Fruit fly (Drosophila melanogaster) whole organism, embryonic: ENCODE data around the gene Vps4.

Experiments used
- Bgb ChIP-seq: fragments of 200-800 bp; sonication (Bioruptor generic); IDR thresholded peaks from 2 replicates; pipeline ENCODE4 v1.3.6; 2022; ENCODE audit warnings: missing biosample characterization, missing genetic modification characterization; ENCODE audit not compliant: partially characterized antibody
- CG10366 ChIP-seq: fragments of 200-800 bp; sonication (Bioruptor generic); IDR thresholded peaks from 2 replicates; pipeline ENCODE4 v1.3.6; 2022; ENCODE audit warnings: missing biosample characterization, missing genetic modification characterization
- CG10979 ChIP-seq: fragments of 200-800 bp; sonication (Bioruptor generic); optimal IDR thresholded peaks from 2 replicates; lab custom pipeline; 2018; ENCODE audit warnings: missing biosample characterization, mild to moderate bottlenecking, missing genetic modification characterization, moderate library complexity
- CG11398 ChIP-seq: fragments of 200-800 bp; sonication (Bioruptor generic); optimal IDR thresholded peaks from 2 replicates; lab custom pipeline; 2016; ENCODE audit warnings: missing biosample characterization, missing genetic modification characterization
- CG11723 ChIP-seq: fragments of 200-800 bp; sonication (Bioruptor generic); optimal IDR thresholded peaks from 2 replicates; lab custom pipeline; 2017; ENCODE audit warnings: missing biosample characterization, mild to moderate bottlenecking, missing genetic modification characterization
- CG12155 ChIP-seq: fragments of 200-800 bp; sonication (Bioruptor generic); optimal IDR thresholded peaks from 3 replicates; lab custom pipeline; 2016; ENCODE audit warnings: missing biosample characterization, missing genetic modification characterization
- CG12391 ChIP-seq: fragments of 200-800 bp; sonication (Bioruptor generic); optimal IDR thresholded peaks from 3 replicates; lab custom pipeline; 2018; ENCODE audit warnings: missing biosample characterization, mild to moderate bottlenecking, missing genetic modification characterization, moderate library complexity
- CG13775 ChIP-seq: fragments of 200-800 bp; sonication (Bioruptor generic); optimal IDR thresholded peaks from 3 replicates; lab custom pipeline; 2017; ENCODE audit warnings: missing biosample characterization, mild to moderate bottlenecking, missing genetic modification characterization
- CG14710 ChIP-seq: fragments of 200-800 bp; sonication (Bioruptor generic); optimal IDR thresholded peaks from 3 replicates; lab custom pipeline; 2019; ENCODE audit warnings: missing biosample characterization, mild to moderate bottlenecking, missing genetic modification characterization, moderate library complexity
- CG14965 ChIP-seq: fragments of 200-800 bp; sonication (Bioruptor generic); optimal IDR thresholded peaks from 2 replicates; lab custom pipeline; 2016; ENCODE audit warnings: missing biosample characterization, missing genetic modification characterization, borderline replicate concordance
- CG15269 ChIP-seq: fragments of 200-800 bp; sonication (Bioruptor generic); optimal IDR thresholded peaks from 2 replicates; lab custom pipeline; 2018; ENCODE audit warnings: missing biosample characterization, mild to moderate bottlenecking, missing genetic modification characterization, moderate library complexity
- CG15696 ChIP-seq: fragments of 200-800 bp; sonication (Bioruptor generic); optimal IDR thresholded peaks from 2 replicates; lab custom pipeline; 2019; ENCODE audit warnings: missing biosample characterization, mild to moderate bottlenecking, missing genetic modification characterization, moderate library complexity
- CG16815 ChIP-seq: fragments of 200-800 bp; sonication (Bioruptor generic); optimal IDR thresholded peaks from 3 replicates; lab custom pipeline; 2017; ENCODE audit warnings: missing biosample characterization, mild to moderate bottlenecking, missing genetic modification characterization
- CG17186 ChIP-seq: fragments of 200-800 bp; sonication (Bioruptor generic); optimal IDR thresholded peaks from 3 replicates; lab custom pipeline; 2017; ENCODE audit warnings: missing biosample characterization, missing genetic modification reagents, missing genetic modification characterization
- CG17328 ChIP-seq: fragments of 200-800 bp; sonication (Bioruptor generic); IDR thresholded peaks from 2 replicates; pipeline ENCODE4 v1.3.6; 2022; ENCODE audit warnings: missing biosample characterization, missing genetic modification characterization
- CG17361 ChIP-seq: fragments of 200-800 bp; sonication (Bioruptor generic); IDR thresholded peaks from 3 replicates; pipeline ENCODE4 v1.3.6; 2022; ENCODE audit warnings: missing biosample characterization, missing genetic modification characterization
- CG1832 ChIP-seq: fragments of 200-800 bp; sonication (Bioruptor generic); optimal IDR thresholded peaks from 2 replicates; lab custom pipeline; 2017; ENCODE audit warnings: missing biosample characterization, mild to moderate bottlenecking, missing genetic modification characterization, inconsistent platforms
- CG30020 ChIP-seq: fragments of 200-800 bp; optimal IDR thresholded peaks from 2 replicates; lab custom pipeline; 2019; ENCODE audit warnings: missing biosample characterization, mild to moderate bottlenecking, missing genetic modification characterization, moderate library complexity
- CG3281 ChIP-seq: fragments of 200-800 bp; sonication (Bioruptor generic); optimal IDR thresholded peaks from 3 replicates; lab custom pipeline; 2017; ENCODE audit warnings: missing biosample characterization, mild to moderate bottlenecking, missing genetic modification characterization
- CG3847 ChIP-seq: fragments of 200-800 bp; sonication (Bioruptor generic); IDR thresholded peaks from 2 replicates; pipeline ENCODE4 v1.3.6; 2022; ENCODE audit warnings: missing biosample characterization, missing genetic modification characterization
- CG42726 ChIP-seq: fragments of 200-800 bp; sonication (Bioruptor generic); IDR thresholded peaks from 2 replicates; pipeline ENCODE4 v1.3.6; 2022; ENCODE audit warnings: missing biosample characterization, missing genetic modification characterization; ENCODE audit not compliant: partially characterized antibody
- CG4282 ChIP-seq: fragments of 200-800 bp; sonication (Bioruptor generic); optimal IDR thresholded peaks from 2 replicates; lab custom pipeline; 2016; ENCODE audit warnings: missing biosample characterization, missing genetic modification characterization
- CG6254 ChIP-seq: fragments of 200-800 bp; sonication (Bioruptor generic); optimal IDR thresholded peaks from 3 replicates; lab custom pipeline; 2017; ENCODE audit warnings: mild to moderate bottlenecking, missing biosample characterization, missing genetic modification reagents, missing genetic modification characterization
- CG7372 ChIP-seq: fragments of 200-800 bp; sonication (Bioruptor generic); IDR thresholded peaks from 2 replicates; pipeline ENCODE4 v1.3.6; 2022; ENCODE audit warnings: missing biosample characterization, missing genetic modification characterization
- CG7839 ChIP-seq: fragments of 200-800 bp; sonication (Bioruptor generic); optimal IDR thresholded peaks from 3 replicates; lab custom pipeline; 2018; ENCODE audit warnings: missing biosample characterization, mild to moderate bottlenecking, missing genetic modification characterization, moderate library complexity
- CG8924 ChIP-seq: fragments of 200-800 bp; optimal IDR thresholded peaks from 3 replicates; lab custom pipeline; 2019; ENCODE audit warnings: missing biosample characterization, mild to moderate bottlenecking, missing genetic modification characterization, moderate library complexity
- CoRest ChIP-seq: fragments of 200-800 bp; sonication (Bioruptor generic); optimal IDR thresholded peaks from 3 replicates; lab custom pipeline; 2018; ENCODE audit warnings: missing biosample characterization, mild to moderate bottlenecking, missing genetic modification characterization, moderate library complexity
- D19A ChIP-seq: fragments of 200-800 bp; optimal IDR thresholded peaks from 3 replicates; lab custom pipeline; 2019; ENCODE audit warnings: missing biosample characterization, mild to moderate bottlenecking, missing genetic modification characterization, moderate library complexity
- Dfd ChIP-seq, 2 experiments: fragments of >200 bp; optimal IDR thresholded peaks; 2 replicates each; lab custom pipeline; 2017; ENCODE audit warnings: missing biosample characterization in 2 of 2, missing genetic modification characterization in 2 of 2
- Dll ChIP-seq: fragments of 200-800 bp; sonication (Bioruptor generic); IDR thresholded peaks from 4 replicates; pipeline ENCODE4 v1.3.6; 2022; ENCODE audit warnings: missing biosample characterization, missing genetic modification characterization; ENCODE audit not compliant: partially characterized antibody
- Dp ChIP-seq: fragments of 200-800 bp; sonication (Bioruptor generic); optimal IDR thresholded peaks from 2 replicates; lab custom pipeline; 2018; ENCODE audit warnings: missing biosample characterization, mild to moderate bottlenecking, missing genetic modification characterization, moderate library complexity
- Ets65A ChIP-seq: fragments of 200-800 bp; sonication (Bioruptor generic); peaks from one replicate; lab custom pipeline; 2016; ENCODE audit warnings: missing biosample characterization, missing genetic modification characterization
- Fer2 ChIP-seq: fragments of 200-800 bp; sonication (Bioruptor generic); optimal IDR thresholded peaks from 2 replicates; lab custom pipeline; 2018; ENCODE audit warnings: missing biosample characterization, mild to moderate bottlenecking, missing genetic modification characterization, moderate library complexity
- Gug ChIP-seq: fragments of 200-800 bp; sonication (Bioruptor generic); IDR thresholded peaks from 4 replicates; pipeline ENCODE4 v1.3.6; 2022; ENCODE audit warnings: missing biosample characterization, missing genetic modification characterization
- NC2β ChIP-seq: fragments of 200-800 bp; sonication (Bioruptor generic); optimal IDR thresholded peaks from 2 replicates; lab custom pipeline; 2016; ENCODE audit warnings: missing biosample characterization, missing genetic modification characterization
- Rfx ChIP-seq: fragments of 200-800 bp; sonication (Bioruptor generic); IDR thresholded peaks from 2 replicates; pipeline ENCODE4 v1.3.6; 2022; ENCODE audit warnings: missing biosample characterization, missing genetic modification characterization
- Sox100B ChIP-seq: fragments of 200-800 bp; sonication (Bioruptor generic); optimal IDR thresholded peaks from 3 replicates; lab custom pipeline; 2018; ENCODE audit warnings: missing biosample characterization, mild to moderate bottlenecking, missing genetic modification characterization
- croc ChIP-seq: fragments of 200-800 bp; sonication (Bioruptor generic); conservative IDR thresholded peaks from 3 replicates; pipeline ENCODE4 v1.3.6; 2022; ENCODE audit warnings: missing biosample characterization, missing genetic modification characterization
- dmrt11E ChIP-seq: fragments of 200-800 bp; sonication (Bioruptor generic); optimal IDR thresholded peaks from 3 replicates; lab custom pipeline; 2018; ENCODE audit warnings: missing biosample characterization, mild to moderate bottlenecking, missing genetic modification characterization, moderate library complexity
- ems ChIP-seq: fragments of 200-800 bp; sonication (Bioruptor generic); optimal IDR thresholded peaks from 3 replicates; lab custom pipeline; 2016; ENCODE audit warnings: missing biosample characterization, missing genetic modification characterization
- salm ChIP-seq: fragments of 200-800 bp; sonication (Bioruptor generic); optimal IDR thresholded peaks from 2 replicates; lab custom pipeline; 2018; ENCODE audit warnings: missing biosample characterization, mild to moderate bottlenecking, missing genetic modification characterization
- sens ChIP-seq: fragments of 200-800 bp; sonication (Bioruptor generic); peaks from one replicate; lab custom pipeline; 2016; ENCODE audit warnings: missing biosample characterization, missing genetic modification characterization
- sens-2 ChIP-seq: fragments of 200-800 bp; sonication (Bioruptor generic); IDR thresholded peaks from 2 replicates; pipeline ENCODE4 v1.3.6; 2022; ENCODE audit warnings: missing biosample characterization, missing genetic modification characterization
- slp2 ChIP-seq: fragments of 200-800 bp; sonication (Bioruptor generic); optimal IDR thresholded peaks from 2 replicates; lab custom pipeline; 2016; ENCODE audit warnings: missing biosample characterization, missing genetic modification characterization
- sqz ChIP-seq: fragments of 200-800 bp; sonication (Bioruptor generic); optimal IDR thresholded peaks from 3 replicates; lab custom pipeline; 2018; ENCODE audit warnings: missing biosample characterization, mild to moderate bottlenecking, missing genetic modification characterization
- sug ChIP-seq: fragments of 200-800 bp; optimal IDR thresholded peaks from 2 replicates; lab custom pipeline; 2019; ENCODE audit warnings: missing biosample characterization, mild to moderate bottlenecking, missing genetic modification characterization, moderate library complexity
- tna ChIP-seq: fragments of 200-800 bp; sonication (Bioruptor generic); IDR thresholded peaks from 2 replicates; pipeline ENCODE4 v1.3.6; 2022; ENCODE audit warnings: missing biosample characterization, missing genetic modification characterization; ENCODE audit not compliant: partially characterized antibody
- z ChIP-seq: fragments of 200-800 bp; sonication (Bioruptor generic); IDR thresholded peaks from 3 replicates; pipeline ENCODE4 v1.3.6; 2022; ENCODE audit warnings: missing biosample characterization, missing genetic modification characterization
- zen ChIP-seq: fragments of 200-800 bp; sonication (Bioruptor generic); optimal IDR thresholded peaks from 3 replicates; lab custom pipeline; 2018; ENCODE audit warnings: missing biosample characterization, mild to moderate bottlenecking, missing genetic modification characterization, moderate library complexity

Gene Vps4

DNA sequence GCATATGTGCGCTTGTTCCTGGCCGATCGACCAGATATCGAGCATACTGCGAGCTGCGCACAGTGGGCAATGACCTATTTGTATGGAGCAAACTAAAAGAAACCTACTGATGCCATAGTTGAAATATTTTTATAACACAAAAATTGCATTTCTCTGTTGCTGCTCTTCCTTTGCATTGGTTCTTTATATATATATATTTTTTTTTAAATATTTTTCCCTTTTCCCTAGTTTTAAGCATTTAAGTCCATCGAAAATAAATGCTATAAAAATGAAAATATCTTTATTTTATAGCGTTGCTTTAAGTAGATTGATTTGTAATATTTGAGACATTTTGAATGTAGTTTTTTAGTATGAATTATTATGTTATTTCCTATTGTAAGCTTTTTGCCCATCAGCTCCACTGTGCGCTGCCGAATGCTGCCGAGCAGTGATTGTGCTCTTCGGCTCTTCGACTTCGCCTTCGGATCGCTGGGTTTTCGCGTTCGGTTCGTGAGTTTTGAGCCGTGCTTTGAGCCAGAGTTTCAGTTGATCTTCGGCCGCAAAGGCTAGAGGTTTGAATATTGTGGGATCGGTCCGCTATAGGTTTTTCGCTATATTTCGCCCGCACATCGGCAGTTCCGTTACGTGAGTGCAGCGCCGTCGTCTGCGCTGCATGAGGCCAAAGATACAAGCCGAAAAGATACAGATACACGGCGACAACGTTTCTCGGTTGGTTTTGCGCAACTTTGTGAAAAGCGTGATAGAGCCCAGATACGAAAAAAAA is 3.6 kb downstream of the Vps4 start, which contains the start of gene CG6847 (continued):
- TF ChIP-seq NC2β (GFP tag; lab: Kevin White, UChicago) (no peak), CG7839 (tag; lab: Kevin White, UChicago) (peak; percentile 81), Gug (GFP tag; lab: Robert Waterston, UW) (no peak), CG3281 (peak; percentile 41), Dp (no peak), sens (GFP tag; lab: Kevin White, UChicago) (peak; percentile 91), slp2 (GFP tag; lab: Kevin White, UChicago) (no peak), D19A (tag; lab: Kevin White, UChicago) (peak; percentile 31), CG10979 (tag; lab: Kevin White, UChicago) (peak; percentile 57), CG15696 (tag; lab: Kevin White, UChicago) (peak; percentile 8), Fer2 (peak; percentile 9), CG30020 (tag; lab: Kevin White, UChicago) (peak; percentile 28), sens-2 (GFP tag; lab: Robert Waterston, UW) (no peak), ems (GFP tag; lab: Kevin White, UChicago) (peak; percentile 11), CG42726 (no peak), CG4282 (GFP tag; lab: Kevin White, UChicago) (no peak), CG17186 (GFP tag; lab: Kevin White, UChicago) (no peak), Rfx (GFP tag; lab: Robert Waterston, UW) (peak; percentile 64), CG17361 (peak; percentile 94), CG7372 (GFP tag; lab: Robert Waterston, UW) (peak; percentile 41; the same call in 1 of the 2 replicates), CG8924 (tag; lab: Kevin White, UChicago) (peak; percentile 71), z (GFP tag; lab: Robert Waterston, UW) (peak; percentile 66; the same call in 1 of the 3 replicates), Dfd (GFP tag; optimal IDR thresholded peaks at IDR 0.05; lab: Kevin White, UChicago) (no peak), dmrt11E (peak; percentile 77), tna (GFP tag; lab: Robert Waterston, UW) (0 out of 2 replicates have a peak, but pooled peaks have one; percentile 19), CG16815 (GFP tag; lab: Kevin White, UChicago) (peak; percentile 69), Sox100B (GFP tag; lab: Kevin White, UChicago) (peak; percentile 74), CoRest (tag; lab: Kevin White, UChicago) (peak; percentile 88), CG13775 (GFP tag; lab: Kevin White, UChicago) (peak; percentile 70), CG15269 (peak; percentile 80), CG6254 (GFP tag; lab: Kevin White, UChicago) (peak; percentile 17), CG10366 (peak; percentile 19; the same call in 1 of the 2 replicates), CG3847 (GFP tag; lab: Robert Waterston, UW) (peak; percentile 36), Ets65A (peak; percentile 90), sug (tag; lab: Kevin White, UChicago) (peak; percentile 39), Dll (no peak), CG11723 (peak; percentile 39), croc (GFP tag; lab: Robert Waterston, UW) (peak; percentile 46), salm (tag; lab: Kevin White, UChicago) (peak; percentile 60), sqz (GFP tag; lab: Kevin White, UChicago) (no peak), CG17328 (GFP tag; lab: Robert Waterston, UW) (0 out of 2 replicates have a peak, but pooled peaks have one; percentile 31), CG1832 (GFP tag; lab: Kevin White, UChicago) (no peak), CG12391 (peak; percentile 86), CG14710 (tag; lab: Kevin White, UChicago) (peak; percentile 31), zen (tag; lab: Kevin White, UChicago) (no peak), CG12155 (GFP tag; lab: Kevin White, UChicago) (peak; percentile 36), CG11398 (no peak), CG14965 (no peak), Bgb (no peak)
